Worm (Caenorhabditis elegans) whole organism, L4/young adult: ENCODE data around the gene vhl-1.

Experiments
- W03F9.2 ChIP-seq: fragments of 150-350 bp; optimal IDR thresholded peaks from 2 replicates; lab custom pipeline; 2014; ENCODE audit warnings: missing biosample characterization, missing genetic modification characterization
- dao-5 ChIP-seq: sonication (generic microtip); optimal IDR thresholded peaks from 2 replicates; lab custom pipeline; 2016; ENCODE audit warnings: missing genotype, missing genetic modification characterization, moderate library complexity, missing compliant biosample characterization

ce11 chrX:11323225-11323624 is 16.1 kb downstream of the vhl-1 start:
- TF ChIP-seq dao-5 (tag; lab: Kevin White, UChicago) (no peak), W03F9.2 (tag; lab: Kevin White, UChicago) (no peak)
